Worm (Caenorhabditis elegans) whole organism, L2 larva: ENCODE data around the gene plpr-1.

Experiments used
- C34F6.9 ChIP-seq: fragments of 150-350 bp; optimal IDR thresholded peaks from 2 replicates; lab custom pipeline; 2014; ENCODE audit warnings: missing biosample characterization, missing genetic modification characterization
- F13H6.1 ChIP-seq: sonication (generic microtip); optimal IDR thresholded peaks from 2 replicates; lab custom pipeline; 2016; ENCODE audit warnings: missing genetic modification characterization, missing compliant biosample characterization
- Y55F3AM.14 ChIP-seq: fragments of 200-800 bp; sonication (Bioruptor generic); optimal IDR thresholded peaks from 2 replicates; lab custom pipeline; 2018; ENCODE audit warnings: mild to moderate bottlenecking, missing genetic modification characterization, missing compliant biosample characterization
- aly-2 ChIP-seq: fragments of 150-350 bp; optimal IDR thresholded peaks from 2 replicates; lab custom pipeline; 2014; ENCODE audit warnings: missing biosample characterization, missing genetic modification characterization
- egl-27 ChIP-seq: sonication (generic microtip); optimal IDR thresholded peaks from 3 replicates; lab custom pipeline; 2017; ENCODE audit warnings: missing biosample characterization, missing genetic modification reagents, missing genetic modification characterization
- elt-1 ChIP-seq: fragments of 150-350 bp; optimal IDR thresholded peaks from 2 replicates; lab custom pipeline; 2014; ENCODE audit warnings: missing biosample characterization, missing genetic modification characterization
- gmeb-1 ChIP-seq: fragments of 150-350 bp; optimal IDR thresholded peaks from 2 replicates; lab custom pipeline; 2014; ENCODE audit warnings: missing biosample characterization, missing genetic modification characterization
- lin-39 ChIP-seq: fragments of 150-350 bp; optimal IDR thresholded peaks from 2 replicates; lab custom pipeline; 2014; ENCODE audit warnings: missing biosample characterization, missing genetic modification reagents, missing genetic modification characterization
- lsy-2 ChIP-seq, 2 experiments: fragments of 150-350 bp in 1 of 2; sonication (generic microtip) in 1 of 2; optimal IDR thresholded peaks; 2 replicates each; lab custom pipeline; 2014 to 2017; ENCODE audit warnings: missing biosample characterization in 2 of 2, missing genetic modification characterization in 2 of 2
- mab-5 ChIP-seq: fragments of 150-350 bp; optimal IDR thresholded peaks from 2 replicates; lab custom pipeline; 2014; ENCODE audit warnings: missing biosample characterization, missing genetic modification characterization
- mdl-1 ChIP-seq, 2 experiments: fragments of 150-350 bp in 1 of 2; sonication (generic microtip) in 1 of 2; optimal IDR thresholded peaks; 2 replicates each; lab custom pipeline; 2017; ENCODE audit warnings: missing biosample characterization in 2 of 2, missing genetic modification characterization in 2 of 2
- nhr-11 ChIP-seq: fragments of 150-350 bp; optimal IDR thresholded peaks from 2 replicates; lab custom pipeline; 2014; ENCODE audit warnings: missing biosample characterization, missing genetic modification characterization
- nhr-12 ChIP-seq: fragments of 150-350 bp; optimal IDR thresholded peaks from 2 replicates; lab custom pipeline; 2014; ENCODE audit warnings: missing biosample characterization, missing genetic modification characterization
- nhr-129 ChIP-seq: fragments of 150-350 bp; optimal IDR thresholded peaks from 2 replicates; lab custom pipeline; 2014; ENCODE audit warnings: missing biosample characterization, missing genetic modification characterization
- nhr-77 ChIP-seq: fragments of 150-350 bp; optimal IDR thresholded peaks from 2 replicates; lab custom pipeline; 2014; ENCODE audit warnings: missing biosample characterization, missing genetic modification characterization
- sma-3 ChIP-seq: sonication (generic microtip); optimal IDR thresholded peaks from 2 replicates; lab custom pipeline; 2016; ENCODE audit warnings: missing genetic modification reagents, missing genetic modification characterization, missing compliant biosample characterization
- snpc-4 ChIP-seq: fragments of 150-350 bp; optimal IDR thresholded peaks from 2 replicates; lab custom pipeline; 2014; ENCODE audit warnings: missing biosample characterization, missing genetic modification characterization
- unc-55 ChIP-seq: fragments of 150-350 bp; sonication (generic microtip); optimal IDR thresholded peaks from 3 replicates; lab custom pipeline; 2014; ENCODE audit warnings: missing biosample characterization, missing genetic modification reagents, missing genetic modification characterization
- zag-1 ChIP-seq: fragments of 150-350 bp; optimal IDR thresholded peaks from 2 replicates; lab custom pipeline; 2014; ENCODE audit warnings: missing biosample characterization, missing genetic modification characterization
- ztf-1 ChIP-seq: fragments of 200-800 bp; sonication (Bioruptor generic); conservative IDR thresholded peaks from 2 replicates; pipeline ENCODE4 v1.3.6; 2022; ENCODE audit warnings: missing genetic modification characterization, missing compliant biosample characterization
- ztf-11 ChIP-seq: sonication (generic microtip); optimal IDR thresholded peaks from 2 replicates; lab custom pipeline; 2017; ENCODE audit warnings: missing biosample characterization, missing genetic modification characterization
- ztf-4 ChIP-seq: fragments of 150-350 bp; optimal IDR thresholded peaks from 2 replicates; lab custom pipeline; 2014; ENCODE audit warnings: missing biosample characterization, missing genetic modification characterization

plpr-1 gene

ce11 chrII:11270829-11271228 lies 48.7 kb downstream of the plpr-1 start:
- TF ChIP-seq ztf-11 (tag; lab: Kevin White, UChicago) (no peak), zag-1 (tag; lab: Kevin White, UChicago) (no peak), nhr-12 (tag; lab: Kevin White, UChicago) (no peak), nhr-129 (tag; lab: Kevin White, UChicago) (no peak), ztf-4 (tag; lab: Kevin White, UChicago) (no peak)

ce11 chrII:11274876-11275275 lies 52.8 kb downstream of the plpr-1 start:
- TF ChIP-seq nhr-12 (tag; lab: Kevin White, UChicago) = no peak
- no peak for TF ChIP-seq nhr-11 (tag; lab: Kevin White, UChicago)
- no peak for TF ChIP-seq aly-2 (tag; lab: Kevin White, UChicago)
- TF ChIP-seq snpc-4 (tag; lab: Kevin White, UChicago) = no peak
- TF ChIP-seq mdl-1 (tag; optimal IDR thresholded peaks at IDR 0.05; lab: Kevin White, UChicago) = no peak
- no peak for TF ChIP-seq F13H6.1
- TF ChIP-seq mab-5 (tag; lab: Kevin White, UChicago) = no peak
- no peak for TF ChIP-seq unc-55 (GFP tag; lab: Kevin White, UChicago)
- TF ChIP-seq egl-27 (tag; lab: Kevin White, UChicago) = no peak
- TF ChIP-seq elt-1 (tag; lab: Kevin White, UChicago) = no peak
- no peak for TF ChIP-seq lin-39 (tag; lab: Kevin White, UChicago)
- TF ChIP-seq ztf-1 (GFP tag; lab: Robert Waterston, UW) = no peak
- no peak for TF ChIP-seq lsy-2 (tag; optimal IDR thresholded peaks at IDR 0.05; lab: Kevin White, UChicago)
- TF ChIP-seq C34F6.9 (tag; lab: Kevin White, UChicago) = no peak
- no peak for TF ChIP-seq nhr-77 (tag; lab: Kevin White, UChicago)
- TF ChIP-seq sma-3 (GFP tag; lab: Kevin White, UChicago) = no peak
- no peak for TF ChIP-seq nhr-129 (tag; lab: Kevin White, UChicago)
- TF ChIP-seq gmeb-1 (tag; lab: Kevin White, UChicago) = no peak
- TF ChIP-seq Y55F3AM.14 (GFP tag; lab: Kevin White, UChicago) = no peak

- no peak for TF ChIP-seq nhr-12 (tag; lab: Kevin White, UChicago)
- TF ChIP-seq nhr-129 (tag; lab: Kevin White, UChicago) = peak; percentile 47
Observed at ce11 chrII:11275484-11275883, 53.4 kb downstream of the plpr-1 start.
